Fruit fly (Drosophila melanogaster) whole organism, wandering third instar larva: ENCODE results near the gene saturn.

Experiments
- Abd-B ChIP-seq: fragments of >200 bp; optimal IDR thresholded peaks from 2 replicates; lab custom pipeline; 2017; ENCODE audit warnings: missing biosample characterization, missing genetic modification characterization
- fru ChIP-seq: fragments of 200-800 bp; sonication (Bioruptor generic); optimal IDR thresholded peaks from 3 replicates; lab custom pipeline; 2016; ENCODE audit warnings: missing biosample characterization, mild to moderate bottlenecking, missing genetic modification characterization
- psq ChIP-seq: fragments of 200-800 bp; sonication (Bioruptor generic); optimal IDR thresholded peaks from 3 replicates; lab custom pipeline; 2017; ENCODE audit warnings: missing biosample characterization, mild to moderate bottlenecking, missing genetic modification characterization, moderate library complexity

- TF ChIP-seq fru (peak; percentile 8), Abd-B (no peak), psq (GFP tag; lab: Kevin White, UChicago) (no peak)
These were observed 13.0 kb upstream of the saturn start for dm6 chr3L:14189957-14190624.
